Worm (Caenorhabditis elegans): ENCODE measurements around the gene DC2.5.

- TF ChIP-seq ztf-23 (GFP tag; IDR thresholded peaks at IDR 0.05) (no peak), flt-1 (GFP tag; IDR thresholded peaks at IDR 0.05) (no peak), ztf-29 (GFP tag; IDR thresholded peaks at IDR 0.05) (no peak), ref-1 (GFP tag; conservative IDR thresholded peaks at IDR 0.05) (no peak), med-1 (GFP tag; optimal IDR thresholded peaks at IDR 0.05; ENCODE audit: insufficient read depth) (no peak), klf-2 (GFP tag; conservative IDR thresholded peaks at IDR 0.05) (no peak)
Measured at ce11 chrV:247576-247975, 35.0 kb upstream of the DC2.5 start.
